Worm (Caenorhabditis elegans) whole organism, late embryonic: Measurements from ENCODE around the gene srbc-65.

Source experiments
- F13H6.1 ChIP-seq: sonication (generic microtip); optimal IDR thresholded peaks from 2 replicates; lab custom pipeline; 2016; ENCODE audit warnings: missing genetic modification characterization, missing compliant biosample characterization
- K02D7.2 ChIP-seq: sonication (generic microtip); optimal IDR thresholded peaks from 2 replicates; lab custom pipeline; 2017; ENCODE audit warnings: mild to moderate bottlenecking, missing genetic modification characterization, missing compliant biosample characterization
- ahr-1 ChIP-seq: sonication (generic microtip); optimal IDR thresholded peaks from 2 replicates; lab custom pipeline; 2016; ENCODE audit warnings: missing genetic modification characterization, missing compliant biosample characterization
- ama-1 ChIP-seq: fragments of 150-350 bp; optimal IDR thresholded peaks from 2 replicates; lab custom pipeline; 2014
- ceh-18 ChIP-seq: sonication (generic microtip); optimal IDR thresholded peaks from 2 replicates; lab custom pipeline; 2016; ENCODE audit warnings: missing genetic modification characterization, missing compliant biosample characterization
- ceh-19 ChIP-seq: fragments of 200-800 bp; sonication (Bioruptor generic); optimal IDR thresholded peaks from 2 replicates; lab custom pipeline; 2018; ENCODE audit warnings: mild to moderate bottlenecking, missing genetic modification characterization, missing compliant biosample characterization
- ceh-2 ChIP-seq: sonication (generic microtip); optimal IDR thresholded peaks from 2 replicates; lab custom pipeline; 2016; ENCODE audit warnings: missing genotype, missing genetic modification characterization, missing compliant biosample characterization
- ceh-30 ChIP-seq: fragments of 150-350 bp; optimal IDR thresholded peaks from 2 replicates; lab custom pipeline; 2014; ENCODE audit warnings: missing biosample characterization, missing genetic modification characterization
- ceh-34 ChIP-seq: sonication (generic microtip); optimal IDR thresholded peaks from 2 replicates; lab custom pipeline; 2016; ENCODE audit warnings: mild to moderate bottlenecking, missing genetic modification characterization, missing compliant biosample characterization
- ceh-45 ChIP-seq: fragments of 200-800 bp; sonication (Bioruptor generic); IDR thresholded peaks from 2 replicates; pipeline ENCODE4 v1.3.6; 2022; ENCODE audit warnings: missing genetic modification reagents, missing genetic modification characterization, missing compliant biosample characterization
- ceh-48 ChIP-seq: sonication (generic microtip); optimal IDR thresholded peaks from 2 replicates; lab custom pipeline; 2016; ENCODE audit warnings: missing genetic modification characterization, inconsistent platforms, missing compliant biosample characterization
- ceh-9 ChIP-seq: sonication (generic microtip); optimal IDR thresholded peaks from 2 replicates; lab custom pipeline; 2016; ENCODE audit warnings: mild to moderate bottlenecking, missing genetic modification characterization, inconsistent platforms, missing compliant biosample characterization
- che-1 ChIP-seq: sonication (generic microtip); optimal IDR thresholded peaks from 2 replicates; lab custom pipeline; 2016; ENCODE audit warnings: mild to moderate bottlenecking, missing genetic modification characterization, missing compliant biosample characterization
- dmd-4 ChIP-seq: sonication (generic microtip); optimal IDR thresholded peaks from 2 replicates; lab custom pipeline; 2016; ENCODE audit warnings: borderline replicate concordance, missing genetic modification characterization, missing compliant biosample characterization
- elt-4 ChIP-seq: sonication (generic microtip); optimal IDR thresholded peaks from 2 replicates; lab custom pipeline; 2016; ENCODE audit warnings: missing genetic modification characterization, missing compliant biosample characterization
- ets-4 ChIP-seq: sonication (generic microtip); optimal IDR thresholded peaks from 2 replicates; lab custom pipeline; 2016; ENCODE audit warnings: missing genetic modification characterization, missing compliant biosample characterization
- eyg-1 ChIP-seq: sonication (generic microtip); optimal IDR thresholded peaks from 2 replicates; lab custom pipeline; 2016; ENCODE audit warnings: missing genotype, missing genetic modification characterization, missing compliant biosample characterization
- fax-1 ChIP-seq: sonication (generic microtip); optimal IDR thresholded peaks from 2 replicates; lab custom pipeline; 2016; ENCODE audit warnings: missing genotype, missing genetic modification characterization, missing compliant biosample characterization
- fkh-10 ChIP-seq: fragments of 150-350 bp; optimal IDR thresholded peaks from 2 replicates; lab custom pipeline; 2014; ENCODE audit warnings: missing biosample characterization, missing genetic modification reagents, missing genetic modification characterization
- fkh-6 ChIP-seq: sonication (generic microtip); optimal IDR thresholded peaks from 2 replicates; lab custom pipeline; 2016; ENCODE audit warnings: missing genetic modification characterization, missing compliant biosample characterization
- gmeb-2 ChIP-seq: sonication (generic microtip); optimal IDR thresholded peaks from 2 replicates; lab custom pipeline; 2016; ENCODE audit warnings: missing genetic modification characterization, inconsistent platforms, missing compliant biosample characterization
- hlh-13 ChIP-seq: fragments of 200-800 bp; sonication (Bioruptor generic); optimal IDR thresholded peaks from 2 replicates; lab custom pipeline; 2018; ENCODE audit warnings: mild to moderate bottlenecking, missing genetic modification characterization, missing compliant biosample characterization
- hlh-15 ChIP-seq: sonication (generic microtip); optimal IDR thresholded peaks from 2 replicates; lab custom pipeline; 2016; ENCODE audit warnings: missing genetic modification characterization, missing compliant biosample characterization
- hlh-6 ChIP-seq: sonication (generic microtip); optimal IDR thresholded peaks from 2 replicates; lab custom pipeline; 2016; ENCODE audit warnings: missing genotype, missing genetic modification characterization, missing compliant biosample characterization
- hlh-8 ChIP-seq: sonication (generic microtip); optimal IDR thresholded peaks from 2 replicates; lab custom pipeline; 2016; ENCODE audit warnings: missing genotype, missing genetic modification characterization, missing compliant biosample characterization
- lin-11 ChIP-seq: fragments of 200-800 bp; sonication (Bioruptor generic); optimal IDR thresholded peaks from 2 replicates; lab custom pipeline; 2018; ENCODE audit warnings: mild to moderate bottlenecking, missing genetic modification characterization, missing compliant biosample characterization
- mec-3 ChIP-seq: sonication (generic microtip); optimal IDR thresholded peaks from 2 replicates; lab custom pipeline; 2016; ENCODE audit warnings: borderline replicate concordance, missing genetic modification characterization, missing compliant biosample characterization
- nhr-11 ChIP-seq: fragments of 150-350 bp; optimal IDR thresholded peaks from 2 replicates; lab custom pipeline; 2014; ENCODE audit warnings: missing biosample characterization, missing genetic modification characterization
- nhr-232 ChIP-seq: sonication (generic microtip); optimal IDR thresholded peaks from 2 replicates; lab custom pipeline; 2016; ENCODE audit warnings: missing genetic modification characterization, missing compliant biosample characterization
- pag-3 ChIP-seq: sonication (generic microtip); optimal IDR thresholded peaks from 2 replicates; lab custom pipeline; 2016; ENCODE audit warnings: missing compliant biosample characterization, missing genetic modification characterization, borderline replicate concordance
- pat-9 ChIP-seq: fragments of 200-800 bp; sonication (Bioruptor generic); optimal IDR thresholded peaks from 2 replicates; lab custom pipeline; 2018; ENCODE audit warnings: mild to moderate bottlenecking, missing genetic modification characterization, moderate library complexity, missing compliant biosample characterization
- pha-2 ChIP-seq: sonication (generic microtip); optimal IDR thresholded peaks from 2 replicates; lab custom pipeline; 2017; ENCODE audit warnings: mild to moderate bottlenecking, missing genetic modification characterization, missing compliant biosample characterization
- pha-4 ChIP-seq: fragments of 150-350 bp; optimal IDR thresholded peaks from 2 replicates; lab custom pipeline; 2018; ENCODE audit warnings: missing biosample characterization, missing genetic modification reagents, missing genetic modification characterization
- pqm-1 ChIP-seq: sonication (generic microtip); optimal IDR thresholded peaks from 2 replicates; lab custom pipeline; 2016; ENCODE audit warnings: missing genetic modification characterization, missing compliant biosample characterization
- ref-2 ChIP-seq: sonication (generic microtip); optimal IDR thresholded peaks from 2 replicates; lab custom pipeline; 2016; ENCODE audit warnings: missing genetic modification characterization, missing compliant biosample characterization
- sdc-2 ChIP-seq: sonication (generic microtip); optimal IDR thresholded peaks from 2 replicates; lab custom pipeline; 2016; ENCODE audit warnings: missing genotype, missing genetic modification characterization, missing compliant biosample characterization
- sox-4 ChIP-seq: sonication (generic microtip); optimal IDR thresholded peaks from 2 replicates; lab custom pipeline; 2017; ENCODE audit warnings: mild to moderate bottlenecking, missing genetic modification characterization, inconsistent platforms, missing compliant biosample characterization
- tbx-2 ChIP-seq: sonication (generic microtip); optimal IDR thresholded peaks from 2 replicates; lab custom pipeline; 2016; ENCODE audit warnings: missing genetic modification characterization, missing compliant biosample characterization
- tbx-7 ChIP-seq: sonication (generic microtip); optimal IDR thresholded peaks from 2 replicates; lab custom pipeline; 2016; ENCODE audit warnings: missing genotype, missing genetic modification characterization, missing compliant biosample characterization
- unc-3 ChIP-seq, 2 experiments: fragments of 200-800 bp in 1 of 2; sonication (Bioruptor generic) in 1 of 2; sonication (generic microtip) in 1 of 2; conservative IDR thresholded peaks in 1 of 2; optimal IDR thresholded peaks in 1 of 2; 2 replicates each; pipeline versions ENCODE4 v1.3.6 to Lab custom; 2016 to 2022; ENCODE audit warnings: missing compliant biosample characterization in 2 of 2, missing genetic modification characterization in 2 of 2, missing genetic modification reagents in 1 of 2
- unc-86 ChIP-seq: sonication (generic microtip); optimal IDR thresholded peaks from 2 replicates; lab custom pipeline; 2016; ENCODE audit warnings: missing genetic modification characterization, missing compliant biosample characterization
- zip-5 ChIP-seq: sonication (generic microtip); optimal IDR thresholded peaks from 2 replicates; lab custom pipeline; 2016; ENCODE audit warnings: missing genetic modification characterization, missing compliant biosample characterization

Gene srbc-65

ce11 chrV:16552929-16553328 lies 2.1 kb downstream of the srbc-65 start, which contains the start of gene Y32B12B.4 (continued):
- TF ChIP-seq ceh-34 (tag; lab: Kevin White, UChicago) (peak; percentile 70), hlh-8 (peak; percentile 91), unc-86 (tag; lab: Kevin White, UChicago) (peak; percentile 56), pha-2 (tag; lab: Kevin White, UChicago) (no peak), hlh-15 (tag; lab: Kevin White, UChicago) (peak; percentile 29), elt-4 (tag; lab: Kevin White, UChicago) (peak; percentile 92), fkh-6 (peak; percentile 85), nhr-232 (tag; lab: Kevin White, UChicago) (no peak), hlh-6 (tag; lab: Kevin White, UChicago) (peak; percentile 86), ceh-18 (tag; lab: Kevin White, UChicago) (peak; percentile 56), tbx-2 (tag; lab: Kevin White, UChicago) (peak; percentile 98), K02D7.2 (peak; percentile 45), ceh-2 (tag; lab: Kevin White, UChicago) (peak; percentile 97), unc-3 (GFP tag; conservative IDR thresholded peaks at IDR 0.05; lab: Robert Waterston, UW) (peak; percentile 44; the same call in 1 of the 2 replicates), unc-3 (tag; optimal IDR thresholded peaks at IDR 0.05; lab: Kevin White, UChicago) (peak; percentile 76), mec-3 (tag; lab: Kevin White, UChicago) (peak; percentile 93), sox-4 (tag; lab: Kevin White, UChicago) (peak; percentile 14), tbx-7 (tag; lab: Kevin White, UChicago) (peak; percentile 99), pat-9 (no peak), ceh-30 (tag; lab: Kevin White, UChicago) (no peak), gmeb-2 (tag; lab: Kevin White, UChicago) (peak; percentile 38), dmd-4 (tag; lab: Kevin White, UChicago) (peak; percentile 84), ref-2 (tag; lab: Kevin White, UChicago) (peak; percentile 94), pag-3 (tag; lab: Kevin White, UChicago) (peak; percentile 70)

- TF ChIP-seq fax-1: no peak
- no peak for TF ChIP-seq elt-4 (tag; lab: Kevin White, UChicago)
- TF ChIP-seq pqm-1 (tag; lab: Kevin White, UChicago): no peak
- TF ChIP-seq dmd-4 (tag; lab: Kevin White, UChicago): no peak
- no peak for TF ChIP-seq lin-11 (tag; lab: Kevin White, UChicago)
Measured at ce11 chrV:16565639-16566038, 14.9 kb downstream of the srbc-65 start, which contains the start of gene sru-45. Gene sru-45, plus strand, starts transcription at chrV:16565939.

- TF ChIP-seq gmeb-2 (tag; lab: Kevin White, UChicago): no peak
- no peak for TF ChIP-seq pha-2 (tag; lab: Kevin White, UChicago)
- no peak for TF ChIP-seq ceh-9 (tag; lab: Kevin White, UChicago)
- TF ChIP-seq ceh-19: no peak
- TF ChIP-seq hlh-8: no peak
Measured at ce11 chrV:16568056-16568455, 17.3 kb downstream of the srbc-65 start.

- TF ChIP-seq ahr-1 (no peak), ceh-9 (tag; lab: Kevin White, UChicago) (no peak), ceh-45 (GFP tag; lab: Robert Waterston, UW) (no peak), F13H6.1 (tag; lab: Kevin White, UChicago) (no peak), fkh-10 (no peak), zip-5 (tag; lab: Kevin White, UChicago) (no peak), ama-1 (lab: Kevin White, UChicago) (no peak)
Measured at ce11 chrV:16570697-16571096, 19.9 kb downstream of the srbc-65 start, which contains the start of gene nhr-233. Gene nhr-233, minus strand, starts transcription at chrV:16570797.

- TF ChIP-seq eyg-1 (tag; lab: Kevin White, UChicago) (no peak), ets-4 (tag; lab: Kevin White, UChicago) (no peak), hlh-13 (GFP tag; lab: Kevin White, UChicago) (no peak), che-1 (tag; lab: Kevin White, UChicago) (no peak), elt-4 (tag; lab: Kevin White, UChicago) (no peak), nhr-11 (no peak), pqm-1 (tag; lab: Kevin White, UChicago) (no peak), zip-5 (tag; lab: Kevin White, UChicago) (no peak), sox-4 (tag; lab: Kevin White, UChicago) (no peak), ceh-48 (tag; lab: Kevin White, UChicago) (no peak), sdc-2 (tag; lab: Kevin White, UChicago) (no peak), ceh-18 (tag; lab: Kevin White, UChicago) (no peak), gmeb-2 (tag; lab: Kevin White, UChicago) (no peak), pha-4 (no peak)
Measured at ce11 chrV:16573168-16573567, 22.4 kb downstream of the srbc-65 start, which contains the start of gene str-149. Gene str-149, plus strand, starts transcription at chrV:16573468.
